Worm (Caenorhabditis elegans): ENCODE measurements around the gene adss-1.

DNA sequence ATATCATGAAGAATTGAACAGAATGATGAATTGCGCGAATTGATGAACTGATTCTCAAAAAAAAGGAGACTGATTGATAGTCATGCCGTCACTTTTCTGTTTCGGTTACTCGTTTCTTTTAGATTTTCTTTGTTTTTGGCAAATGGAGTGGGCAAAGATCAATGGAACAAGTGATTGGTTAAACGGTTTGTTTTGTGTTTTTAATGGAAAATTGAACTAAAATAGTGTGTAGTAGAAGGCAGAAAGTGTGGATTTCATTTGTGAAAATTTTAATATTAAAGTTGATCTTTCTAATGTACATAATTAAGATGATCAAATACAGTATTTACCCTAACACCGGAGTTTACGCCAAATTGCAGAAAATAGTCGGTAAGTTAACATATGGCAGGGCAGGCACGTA lies 16.7 kb upstream of the adss-1 start, which contains the start of gene nas-9:
- TF ChIP-seq ama-1 (optimal IDR thresholded peaks at IDR 0.05) (no peak), pes-1 (GFP tag; IDR thresholded peaks at IDR 0.05) (no peak), aly-1 (tag; optimal IDR thresholded peaks at IDR 0.05) (no peak), F13C5.2 (tag; optimal IDR thresholded peaks at IDR 0.05) (no peak), hnd-1 (tag; optimal IDR thresholded peaks at IDR 0.05) (no peak), hmg-4 (GFP tag; optimal IDR thresholded peaks at IDR 0.05) (no peak)
